Fruit fly (Drosophila melanogaster) whole organism, embryonic: Measurements from ENCODE around the gene msps.

Experiments used
- Abd-B ChIP-seq: fragments of 200-800 bp; sonication (Bioruptor generic); optimal IDR thresholded peaks from 2 replicates; lab custom pipeline; 2018; ENCODE audit warnings: missing biosample characterization, mild to moderate bottlenecking, missing genetic modification characterization, moderate library complexity
- Atf-2 ChIP-seq: fragments of 200-800 bp; sonication (Bioruptor generic); optimal IDR thresholded peaks from 2 replicates; lab custom pipeline; 2016; ENCODE audit warnings: missing biosample characterization, missing genetic modification characterization
- Blimp-1 ChIP-seq: fragments of 200-800 bp; sonication (Bioruptor generic); optimal IDR thresholded peaks from 3 replicates; lab custom pipeline; 2018; ENCODE audit warnings: missing biosample characterization, missing genetic modification characterization, mild to moderate bottlenecking, moderate library complexity, missing genetic modification reagents
- CG11398 ChIP-seq: fragments of 200-800 bp; sonication (Bioruptor generic); optimal IDR thresholded peaks from 2 replicates; lab custom pipeline; 2016; ENCODE audit warnings: missing biosample characterization, missing genetic modification characterization
- CG11696 ChIP-seq: fragments of 200-800 bp; sonication (Bioruptor generic); IDR thresholded peaks from 2 replicates; pipeline ENCODE4 v1.3.6; 2022; ENCODE audit warnings: missing biosample characterization, missing genetic modification characterization
- CG12942 ChIP-seq: fragments of 200-800 bp; sonication (Bioruptor generic); optimal IDR thresholded peaks from 3 replicates; lab custom pipeline; 2016; ENCODE audit warnings: missing biosample characterization, missing genetic modification characterization
- CG13123 ChIP-seq: fragments of 200-800 bp; sonication (Bioruptor generic); optimal IDR thresholded peaks from 2 replicates; lab custom pipeline; 2016; ENCODE audit warnings: missing biosample characterization, missing genetic modification characterization
- CG13296 ChIP-seq: fragments of 200-800 bp; sonication (Bioruptor generic); optimal IDR thresholded peaks from 3 replicates; lab custom pipeline; 2018; ENCODE audit warnings: missing biosample characterization, mild to moderate bottlenecking, missing genetic modification characterization
- CG13894 ChIP-seq: fragments of 200-800 bp; sonication (Bioruptor generic); optimal IDR thresholded peaks from 3 replicates; lab custom pipeline; 2018; ENCODE audit warnings: missing biosample characterization, mild to moderate bottlenecking, missing genetic modification characterization, moderate library complexity
- CG14441 ChIP-seq: fragments of 200-800 bp; sonication (Bioruptor generic); IDR thresholded peaks from 2 replicates; pipeline ENCODE4 v1.3.6; 2022; ENCODE audit warnings: missing biosample characterization, missing genetic modification characterization
- CG16779 ChIP-seq: fragments of 200-800 bp; sonication (Bioruptor generic); IDR thresholded peaks from 2 replicates; pipeline ENCODE4 v1.3.6; 2022; ENCODE audit warnings: missing biosample characterization, missing genetic modification characterization
- CG18599 ChIP-seq: fragments of 200-800 bp; sonication (Bioruptor generic); optimal IDR thresholded peaks from 3 replicates; lab custom pipeline; 2017; ENCODE audit warnings: missing biosample characterization, missing genetic modification characterization, mild to moderate bottlenecking, moderate library complexity, missing genetic modification reagents
- CG3065 ChIP-seq: fragments of 200-800 bp; sonication (Bioruptor generic); optimal IDR thresholded peaks from 2 replicates; lab custom pipeline; 2016; ENCODE audit warnings: missing biosample characterization, missing genetic modification characterization
- CG32772 ChIP-seq: fragments of 200-800 bp; sonication (Bioruptor generic); IDR thresholded peaks from 2 replicates; pipeline ENCODE4 v1.3.6; 2022; ENCODE audit warnings: missing biosample characterization, missing genetic modification characterization
- CG34422 ChIP-seq: fragments of 200-800 bp; sonication (Bioruptor generic); IDR thresholded peaks from 3 replicates; pipeline ENCODE4 v1.3.6; 2022; ENCODE audit warnings: missing biosample characterization, missing genetic modification characterization
- CG3838 ChIP-seq: fragments of 200-800 bp; sonication (Bioruptor generic); optimal IDR thresholded peaks from 3 replicates; lab custom pipeline; 2016; ENCODE audit warnings: missing biosample characterization, missing genetic modification characterization
- CG4707 ChIP-seq: fragments of 200-800 bp; sonication (Bioruptor generic); optimal IDR thresholded peaks from 2 replicates; lab custom pipeline; 2018; ENCODE audit warnings: missing biosample characterization, mild to moderate bottlenecking, missing genetic modification characterization, moderate library complexity
- CG7839 ChIP-seq: fragments of 200-800 bp; sonication (Bioruptor generic); optimal IDR thresholded peaks from 3 replicates; lab custom pipeline; 2018; ENCODE audit warnings: missing biosample characterization, mild to moderate bottlenecking, missing genetic modification characterization, moderate library complexity
- CG9817 ChIP-seq: fragments of 200-800 bp; sonication (Bioruptor generic); optimal IDR thresholded peaks from 2 replicates; lab custom pipeline; 2018; ENCODE audit warnings: missing biosample characterization, mild to moderate bottlenecking, missing genetic modification characterization, moderate library complexity
- Chrac-16 ChIP-seq: fragments of 200-800 bp; sonication (Bioruptor generic); optimal IDR thresholded peaks from 3 replicates; lab custom pipeline; 2016; ENCODE audit warnings: missing biosample characterization, missing genetic modification characterization
- D19B ChIP-seq: fragments of 200-800 bp; sonication (Bioruptor generic); optimal IDR thresholded peaks from 2 replicates; lab custom pipeline; 2017; ENCODE audit warnings: missing biosample characterization, mild to moderate bottlenecking, missing genetic modification characterization
- Dll ChIP-seq: fragments of 200-800 bp; sonication (Bioruptor generic); IDR thresholded peaks from 4 replicates; pipeline ENCODE4 v1.3.6; 2022; ENCODE audit warnings: missing biosample characterization, missing genetic modification characterization; ENCODE audit not compliant: partially characterized antibody
- E2f2 ChIP-seq: fragments of 200-800 bp; sonication (Bioruptor generic); IDR thresholded peaks from 2 replicates; pipeline ENCODE4 v1.3.6; 2022; ENCODE audit warnings: missing biosample characterization, missing genetic modification characterization
- MBD-R2 ChIP-seq: fragments of 200-800 bp; sonication (Bioruptor generic); IDR thresholded peaks from 2 replicates; pipeline ENCODE4 v1.3.6; 2022; ENCODE audit warnings: missing biosample characterization, missing genetic modification characterization
- Pdp1 ChIP-seq, 2 experiments: fragments of 200-800 bp; sonication (Bioruptor generic); optimal IDR thresholded peaks; 3 replicates each; lab custom pipeline; 2016; ENCODE audit warnings: missing biosample characterization in 2 of 2, missing genetic modification characterization in 2 of 2, mild to moderate bottlenecking in 1 of 2, moderate library complexity in 1 of 2
- Rfx ChIP-seq: fragments of 200-800 bp; sonication (Bioruptor generic); IDR thresholded peaks from 2 replicates; pipeline ENCODE4 v1.3.6; 2022; ENCODE audit warnings: missing biosample characterization, missing genetic modification characterization
- Sox100B ChIP-seq: fragments of 200-800 bp; sonication (Bioruptor generic); optimal IDR thresholded peaks from 3 replicates; lab custom pipeline; 2018; ENCODE audit warnings: missing biosample characterization, mild to moderate bottlenecking, missing genetic modification characterization
- amos ChIP-seq: fragments of 200-800 bp; sonication (Bioruptor generic); IDR thresholded peaks from 2 replicates; pipeline ENCODE4 v1.3.6; 2022; ENCODE audit warnings: missing biosample characterization, missing genetic modification characterization; ENCODE audit not compliant: partially characterized antibody
- ap ChIP-seq: fragments of 200-800 bp; sonication (Bioruptor generic); IDR thresholded peaks from 2 replicates; pipeline ENCODE4 v1.3.6; 2022; ENCODE audit warnings: missing biosample characterization, missing genetic modification characterization
- az2 ChIP-seq: fragments of 200-800 bp; sonication (Bioruptor generic); optimal IDR thresholded peaks from 3 replicates; lab custom pipeline; 2016; ENCODE audit warnings: missing biosample characterization, missing genetic modification characterization
- emc ChIP-seq: fragments of 200-800 bp; sonication (Bioruptor generic); optimal IDR thresholded peaks from 2 replicates; lab custom pipeline; 2016; ENCODE audit warnings: missing biosample characterization, missing genetic modification characterization
- fd102C ChIP-seq: fragments of 200-800 bp; sonication (Bioruptor generic); optimal IDR thresholded peaks from 2 replicates; lab custom pipeline; 2018; ENCODE audit warnings: missing biosample characterization, mild to moderate bottlenecking, missing genetic modification characterization, moderate library complexity
- gce ChIP-seq: fragments of 200-800 bp; sonication (Bioruptor generic); IDR thresholded peaks from 3 replicates; pipeline ENCODE4 v1.3.6; 2022; ENCODE audit warnings: missing biosample characterization, missing genetic modification characterization
- gfzf ChIP-seq: fragments of 200-800 bp; sonication (Bioruptor generic); optimal IDR thresholded peaks from 2 replicates; lab custom pipeline; 2016; ENCODE audit warnings: missing biosample characterization, mild to moderate bottlenecking, missing genetic modification characterization, moderate library complexity
- ham ChIP-seq: fragments of 200-800 bp; sonication (Bioruptor generic); IDR thresholded peaks from 2 replicates; pipeline ENCODE4 v1.3.6; 2022; ENCODE audit warnings: missing biosample characterization, missing genetic modification characterization
- hkb ChIP-seq, 2 experiments: fragments of 200-800 bp in 1 of 2; fragments of >200 bp in 1 of 2; sonication (Bioruptor generic) in 1 of 2; IDR thresholded peaks in 1 of 2; optimal IDR thresholded peaks in 1 of 2; 2 replicates each; pipeline versions ENCODE4 v1.3.6 to Lab custom; 2017 to 2022; ENCODE audit warnings: missing biosample characterization in 1 of 2, missing genetic modification characterization in 1 of 2
- hth ChIP-seq: fragments of >200 bp; optimal IDR thresholded peaks from 2 replicates; lab custom pipeline; 2017; ENCODE audit warnings: inconsistent platforms
- jumu ChIP-seq: fragments of 200-800 bp; sonication (Bioruptor generic); optimal IDR thresholded peaks from 3 replicates; lab custom pipeline; 2016; ENCODE audit warnings: missing biosample characterization, missing genetic modification characterization
- kah ChIP-seq: fragments of 200-800 bp; sonication (Bioruptor generic); optimal IDR thresholded peaks from 2 replicates; lab custom pipeline; 2018; ENCODE audit warnings: missing biosample characterization, mild to moderate bottlenecking, missing genetic modification characterization
- luna ChIP-seq: fragments of 200-800 bp; sonication (Bioruptor generic); optimal IDR thresholded peaks from 2 replicates; lab custom pipeline; 2016; ENCODE audit warnings: missing biosample characterization, missing genetic modification characterization
- mam ChIP-seq: fragments of 200-800 bp; sonication (Bioruptor generic); optimal IDR thresholded peaks from 3 replicates; lab custom pipeline; 2016; ENCODE audit warnings: missing biosample characterization, missing genetic modification characterization
- org-1 ChIP-seq: fragments of 200-800 bp; sonication (Bioruptor generic); optimal IDR thresholded peaks from 2 replicates; lab custom pipeline; 2017; ENCODE audit warnings: missing biosample characterization, missing genetic modification characterization
- phol ChIP-seq: fragments of 200-800 bp; sonication (Bioruptor generic); optimal IDR thresholded peaks from 3 replicates; lab custom pipeline; 2018; ENCODE audit warnings: missing biosample characterization, mild to moderate bottlenecking, missing genetic modification characterization, moderate library complexity
- sens ChIP-seq: fragments of 200-800 bp; sonication (Bioruptor generic); peaks from one replicate; lab custom pipeline; 2016; ENCODE audit warnings: missing biosample characterization, missing genetic modification characterization
- stc ChIP-seq: fragments of 200-800 bp; sonication (Bioruptor generic); IDR thresholded peaks from 2 replicates; pipeline ENCODE4 v1.3.6; 2022; ENCODE audit warnings: missing biosample characterization, missing genetic modification characterization
- unc-4 ChIP-seq: fragments of 200-800 bp; sonication (Bioruptor generic); IDR thresholded peaks from 2 replicates; pipeline ENCODE4 v1.3.6; 2022; ENCODE audit warnings: missing biosample characterization, missing genetic modification characterization; ENCODE audit not compliant: partially characterized antibody
- usp ChIP-seq: fragments of >200 bp; optimal IDR thresholded peaks from 2 replicates; lab custom pipeline; 2017; ENCODE audit warnings: missing biosample characterization, missing genetic modification characterization
- vvl ChIP-seq: fragments of 200-800 bp; sonication (Bioruptor generic); IDR thresholded peaks from 2 replicates; pipeline ENCODE4 v1.3.6; 2022; ENCODE audit warnings: missing biosample characterization, missing genetic modification characterization
- wor ChIP-seq: fragments of 200-800 bp; sonication (Bioruptor generic); IDR thresholded peaks from 2 replicates; pipeline ENCODE4 v1.3.6; 2022; ENCODE audit warnings: missing biosample characterization, missing genetic modification characterization
- z ChIP-seq: fragments of 200-800 bp; sonication (Bioruptor generic); IDR thresholded peaks from 3 replicates; pipeline ENCODE4 v1.3.6; 2022; ENCODE audit warnings: missing biosample characterization, missing genetic modification characterization

msps gene

dm6 chr3R:16094011-16094729 lies 43.6 kb downstream of the msps start (continued):
- no peak for TF ChIP-seq CG3838 (GFP tag; lab: Kevin White, UChicago)
- TF ChIP-seq Rfx: no peak
- TF ChIP-seq mam: peak; percentile 25
- TF ChIP-seq CG13894 (tag; lab: Kevin White, UChicago): no peak
- no peak for TF ChIP-seq E2f2
- peak; percentile 44 for TF ChIP-seq CG3065 (GFP tag; lab: Kevin White, UChicago)
- TF ChIP-seq CG4707 (GFP tag; lab: Kevin White, UChicago): peak; percentile 10
- TF ChIP-seq Abd-B (GFP tag; lab: Kevin White, UChicago): peak; percentile 78
- no peak for TF ChIP-seq jumu
- TF ChIP-seq Blimp-1: peak; percentile 85
- peak; percentile 85 for TF ChIP-seq CG7839 (tag; lab: Kevin White, UChicago)
- TF ChIP-seq wor (GFP tag; lab: Robert Waterston, UW): no peak
- TF ChIP-seq sens (GFP tag; lab: Kevin White, UChicago): peak; percentile 95
- no peak for TF ChIP-seq Atf-2
- TF ChIP-seq gce (GFP tag; lab: Robert Waterston, UW): no peak
- TF ChIP-seq CG32772 (GFP tag; lab: Robert Waterston, UW): 0 out of 2 replicates have a peak, but pooled peaks have one; percentile 57
- TF ChIP-seq fd102C: no peak
- TF ChIP-seq amos (GFP tag; lab: Robert Waterston, UW): no peak
- TF ChIP-seq emc (GFP tag; lab: Kevin White, UChicago): no peak
- peak; percentile 67 for TF ChIP-seq CG18599 (GFP tag; lab: Kevin White, UChicago)
- TF ChIP-seq stc (GFP tag; lab: Robert Waterston, UW): peak; percentile 39; the same call in 1 of the 2 replicates
- no peak for TF ChIP-seq Dll (GFP tag; lab: Robert Waterston, UW)
- no peak for TF ChIP-seq CG11696 (GFP tag; lab: Robert Waterston, UW)
- no peak for TF ChIP-seq usp
- TF ChIP-seq CG13123: peak; percentile 59
- TF ChIP-seq Chrac-16: peak; percentile 58
- TF ChIP-seq Pdp1 (GFP tag; optimal IDR thresholded peaks at IDR 0.05; lab: Kevin White, UChicago): peak in 1 of 2 experiments; percentile 10
- TF ChIP-seq CG14441: peak; percentile 62; the same call in 1 of the 2 replicates
- TF ChIP-seq z (GFP tag; lab: Robert Waterston, UW): no peak
- no peak for TF ChIP-seq CG16779 (GFP tag; lab: Robert Waterston, UW)
- peak; percentile 56 for TF ChIP-seq CG13296 (GFP tag; lab: Kevin White, UChicago)
- no peak for TF ChIP-seq hkb (optimal IDR thresholded peaks at IDR 0.05; lab: Kevin White, UChicago)
- TF ChIP-seq hkb (GFP tag; IDR thresholded peaks at IDR 0.05; lab: Robert Waterston, UW): peak; percentile 52; the same call in 1 of the 2 replicates
- TF ChIP-seq hth (lab: Kevin White, UChicago): no peak
- TF ChIP-seq MBD-R2 (GFP tag; lab: Robert Waterston, UW): no peak
- TF ChIP-seq az2 (GFP tag; lab: Kevin White, UChicago): peak; percentile 84
- TF ChIP-seq CG34422 (GFP tag; lab: Robert Waterston, UW): no peak; the same call in 2 of the 3 replicates
- TF ChIP-seq phol: peak; percentile 92
- TF ChIP-seq kah (GFP tag; lab: Kevin White, UChicago): peak; percentile 69
- TF ChIP-seq luna (GFP tag; lab: Kevin White, UChicago): no peak
- TF ChIP-seq unc-4: no peak
- TF ChIP-seq vvl (GFP tag; lab: Robert Waterston, UW): peak; percentile 48
- TF ChIP-seq D19B: peak; percentile 93
- peak; percentile 14 for TF ChIP-seq CG9817 (tag; lab: Kevin White, UChicago)
- TF ChIP-seq CG12942: peak; percentile 48
- no peak for TF ChIP-seq ap (GFP tag; lab: Robert Waterston, UW)
- TF ChIP-seq ham: no peak
- no peak for TF ChIP-seq gfzf (GFP tag; lab: Kevin White, UChicago)
- TF ChIP-seq Sox100B (GFP tag; lab: Kevin White, UChicago): peak; percentile 95
- TF ChIP-seq CG11398 (GFP tag; lab: Kevin White, UChicago): no peak
- peak; percentile 71 for TF ChIP-seq org-1
